Fruit fly (Drosophila melanogaster) whole organism, adult: ENCODE results near the gene CG42780.

Source experiments
- CG11617 ChIP-seq: fragments of 200-800 bp; sonication (Bioruptor generic); optimal IDR thresholded peaks from 2 replicates; lab custom pipeline; 2017; ENCODE audit warnings: mild to moderate bottlenecking, missing biosample characterization, missing genetic modification reagents, missing genetic modification characterization
- CG12768 ChIP-seq: fragments of 200-800 bp; sonication (Bioruptor generic); optimal IDR thresholded peaks from 2 replicates; lab custom pipeline; 2017; ENCODE audit warnings: missing biosample characterization, missing genetic modification characterization, mild to moderate bottlenecking, moderate library complexity, missing genetic modification reagents
- CG14711 ChIP-seq: fragments of 200-800 bp; sonication (Bioruptor generic); optimal IDR thresholded peaks from 2 replicates; lab custom pipeline; 2018; ENCODE audit warnings: missing biosample characterization, mild to moderate bottlenecking, missing genetic modification characterization, moderate library complexity
- CG1620 ChIP-seq: fragments of 200-800 bp; sonication (Bioruptor generic); optimal IDR thresholded peaks from 2 replicates; lab custom pipeline; 2016; ENCODE audit warnings: missing biosample characterization, missing genetic modification characterization
- CG33017 ChIP-seq: fragments of 200-800 bp; sonication (Bioruptor generic); optimal IDR thresholded peaks from 2 replicates; lab custom pipeline; 2018; ENCODE audit warnings: missing biosample characterization, mild to moderate bottlenecking, missing genetic modification characterization, moderate library complexity
- CG5204 ChIP-seq: fragments of 200-800 bp; sonication (Bioruptor generic); optimal IDR thresholded peaks from 2 replicates; lab custom pipeline; 2016; ENCODE audit warnings: missing biosample characterization, missing genetic modification characterization
- CG7045 ChIP-seq: fragments of 200-800 bp; sonication (Bioruptor generic); optimal IDR thresholded peaks from 2 replicates; lab custom pipeline; 2017; ENCODE audit warnings: missing biosample characterization, mild to moderate bottlenecking, missing genetic modification characterization
- CG7101 ChIP-seq: fragments of 200-800 bp; sonication (Bioruptor generic); optimal IDR thresholded peaks from 2 replicates; lab custom pipeline; 2018; ENCODE audit warnings: missing biosample characterization, mild to moderate bottlenecking, missing genetic modification characterization, moderate library complexity
- Clk ChIP-seq: fragments of 200-800 bp; sonication (Bioruptor generic); optimal IDR thresholded peaks from 2 replicates; lab custom pipeline; 2017; ENCODE audit warnings: missing biosample characterization, missing genetic modification characterization
- Crg-1 ChIP-seq: fragments of 200-800 bp; sonication (Bioruptor generic); optimal IDR thresholded peaks from 2 replicates; lab custom pipeline; 2016; ENCODE audit warnings: missing biosample characterization, missing genetic modification characterization
- Hr96 ChIP-seq: fragments of 200-800 bp; sonication (Bioruptor generic); optimal IDR thresholded peaks from 2 replicates; lab custom pipeline; 2016; ENCODE audit warnings: missing biosample characterization, missing genetic modification characterization
- Mnt ChIP-seq: fragments of 200-800 bp; sonication (Bioruptor generic); optimal IDR thresholded peaks from 2 replicates; lab custom pipeline; 2016; ENCODE audit warnings: missing biosample characterization, mild to moderate bottlenecking, missing genetic modification characterization
- bab1 ChIP-seq: fragments of 200-800 bp; sonication (Bioruptor generic); optimal IDR thresholded peaks from 3 replicates; lab custom pipeline; 2019; ENCODE audit warnings: missing biosample characterization, mild to moderate bottlenecking, missing genetic modification characterization, moderate library complexity
- cic ChIP-seq: fragments of 200-800 bp; sonication (Bioruptor generic); optimal IDR thresholded peaks from 2 replicates; lab custom pipeline; 2017; ENCODE audit warnings: missing biosample characterization, mild to moderate bottlenecking, missing genetic modification characterization, moderate library complexity
- cnc ChIP-seq, 2 experiments: fragments of >200 bp; optimal IDR thresholded peaks; 2 replicates each; lab custom pipeline; 2017
- kay ChIP-seq: fragments of 200-800 bp; sonication (Bioruptor generic); peaks from one replicate; lab custom pipeline; 2016; ENCODE audit warnings: missing biosample characterization, missing genetic modification characterization, borderline replicate concordance
- ovo ChIP-seq: fragments of 200-800 bp; sonication (Bioruptor generic); optimal IDR thresholded peaks from 2 replicates; lab custom pipeline; 2016; ENCODE audit warnings: missing biosample characterization, missing genetic modification characterization
- pad ChIP-seq: fragments of 200-800 bp; sonication (Bioruptor generic); optimal IDR thresholded peaks from 3 replicates; lab custom pipeline; 2017; ENCODE audit warnings: missing biosample characterization, missing genetic modification characterization, mild to moderate bottlenecking, moderate library complexity, missing genetic modification reagents
- tj ChIP-seq: fragments of 200-800 bp; sonication (Bioruptor generic); optimal IDR thresholded peaks from 3 replicates; lab custom pipeline; 2017; ENCODE audit warnings: missing biosample characterization, mild to moderate bottlenecking, missing genetic modification characterization, moderate library complexity
- toe ChIP-seq: fragments of 200-800 bp; sonication (Bioruptor generic); optimal IDR thresholded peaks from 2 replicates; lab custom pipeline; 2016; ENCODE audit warnings: missing biosample characterization, missing genetic modification characterization

The CG42780 gene

DNA sequence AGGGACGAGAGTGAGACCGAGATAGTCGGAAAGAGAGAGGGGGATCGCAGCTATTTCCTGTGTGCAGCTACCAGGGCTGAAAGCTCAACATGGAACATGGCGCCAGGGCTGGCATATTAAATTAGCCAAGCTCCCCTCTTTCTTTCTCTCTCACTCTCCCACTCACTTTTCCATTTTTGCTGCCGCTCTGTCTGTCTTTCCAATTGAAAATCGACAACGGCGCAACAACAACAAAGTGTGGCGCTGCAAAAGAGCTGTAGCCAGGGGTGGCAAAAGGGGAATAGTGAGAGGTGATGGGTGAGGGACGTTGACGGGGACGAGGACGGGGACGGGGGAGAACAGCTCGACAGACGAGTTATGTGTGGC, 31.7 kb downstream of the CG42780 start:
- TF ChIP-seq pad: peak; percentile 4
- no peak for TF ChIP-seq Clk (GFP tag; lab: Kevin White, UChicago)
- TF ChIP-seq CG5204 (GFP tag; lab: Kevin White, UChicago): no peak
- peak; percentile 30 for TF ChIP-seq CG11617 (GFP tag; lab: Kevin White, UChicago)
- TF ChIP-seq cnc (optimal IDR thresholded peaks at IDR 0.05; lab: Kevin White, UChicago): no peak
- no peak for TF ChIP-seq cic
- TF ChIP-seq Hr96 (GFP tag; lab: Kevin White, UChicago): peak; percentile 20
- peak; percentile 69 for TF ChIP-seq kay (GFP tag; lab: Kevin White, UChicago)
- no peak for TF ChIP-seq ovo (GFP tag; lab: Kevin White, UChicago)
- TF ChIP-seq Crg-1 (GFP tag; lab: Kevin White, UChicago): no peak
- no peak for TF ChIP-seq CG7101 (tag; lab: Kevin White, UChicago)
- no peak for TF ChIP-seq bab1

DNA sequence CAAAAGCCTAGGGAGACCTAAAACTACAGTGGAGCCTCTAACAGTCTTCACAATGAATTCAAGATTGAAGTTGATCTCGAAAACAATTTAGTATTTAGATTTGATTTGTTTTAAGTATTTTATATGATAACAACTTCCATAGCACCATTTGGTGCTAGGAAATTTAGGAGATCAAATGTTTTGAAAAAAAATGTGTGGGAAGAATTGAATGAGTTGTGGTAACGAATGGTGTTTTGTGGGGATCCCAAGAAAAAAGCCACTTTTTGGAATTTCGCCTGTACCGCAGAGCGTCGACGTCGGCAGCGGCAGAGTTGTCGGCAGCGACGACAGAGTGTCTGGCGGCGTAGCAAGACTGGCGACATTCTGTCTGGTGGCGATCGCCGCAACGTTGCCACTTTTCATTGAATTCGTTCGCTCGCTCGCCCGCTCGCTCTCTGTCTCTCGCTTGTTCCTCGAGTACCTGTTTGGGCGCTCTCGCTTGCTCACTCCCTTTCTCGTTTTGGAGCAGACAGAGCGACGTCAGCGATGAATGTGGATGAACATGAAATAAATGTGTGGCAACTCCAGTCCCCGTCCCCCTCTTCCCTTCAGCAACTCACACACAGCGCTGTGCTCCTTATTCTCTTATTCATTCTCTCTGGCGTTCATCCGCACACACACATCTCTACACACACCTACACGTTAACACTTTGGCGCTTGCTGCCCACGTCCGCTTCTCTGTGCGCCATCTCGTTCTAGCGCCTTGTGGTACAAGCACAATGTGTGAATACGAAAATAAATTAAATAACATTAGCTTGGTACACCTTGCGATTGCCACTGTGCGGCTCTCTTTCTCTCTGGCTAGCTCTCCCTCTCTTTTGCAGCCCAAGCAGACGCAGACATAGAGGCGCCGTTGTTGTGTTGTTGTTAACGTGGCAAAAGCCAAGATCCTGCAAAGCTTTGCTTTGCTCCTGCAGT, 32.3 kb downstream of the CG42780 start:
- TF ChIP-seq CG7101 (tag; lab: Kevin White, UChicago): peak; percentile 65
- peak; percentile 30 for TF ChIP-seq CG12768 (GFP tag; lab: Kevin White, UChicago)
- peak; percentile 50 for TF ChIP-seq CG5204 (GFP tag; lab: Kevin White, UChicago)
- TF ChIP-seq CG33017: peak; percentile 22
- TF ChIP-seq CG1620 (GFP tag; lab: Kevin White, UChicago): peak; percentile 58
- peak; percentile 53 for TF ChIP-seq Hr96 (GFP tag; lab: Kevin White, UChicago)
- peak; percentile 47 for TF ChIP-seq kay (GFP tag; lab: Kevin White, UChicago)
- TF ChIP-seq cnc (optimal IDR thresholded peaks at IDR 0.05; lab: Kevin White, UChicago): no peak
- TF ChIP-seq tj (GFP tag; lab: Kevin White, UChicago): peak; percentile 2
- peak; percentile 48 for TF ChIP-seq CG14711 (tag; lab: Kevin White, UChicago)
- peak; percentile 46 for TF ChIP-seq Mnt
- peak; percentile 54 for TF ChIP-seq Crg-1 (GFP tag; lab: Kevin White, UChicago)
- TF ChIP-seq CG11617 (GFP tag; lab: Kevin White, UChicago): peak; percentile 40
- TF ChIP-seq Clk (GFP tag; lab: Kevin White, UChicago): no peak
- no peak for TF ChIP-seq ovo (GFP tag; lab: Kevin White, UChicago)
- TF ChIP-seq toe (GFP tag; lab: Kevin White, UChicago): peak; percentile 25
- peak; percentile 15 for TF ChIP-seq cic
- TF ChIP-seq bab1: peak; percentile 36
- TF ChIP-seq CG7045 (GFP tag; lab: Kevin White, UChicago): peak; percentile 3
- no peak for TF ChIP-seq pad

DNA sequence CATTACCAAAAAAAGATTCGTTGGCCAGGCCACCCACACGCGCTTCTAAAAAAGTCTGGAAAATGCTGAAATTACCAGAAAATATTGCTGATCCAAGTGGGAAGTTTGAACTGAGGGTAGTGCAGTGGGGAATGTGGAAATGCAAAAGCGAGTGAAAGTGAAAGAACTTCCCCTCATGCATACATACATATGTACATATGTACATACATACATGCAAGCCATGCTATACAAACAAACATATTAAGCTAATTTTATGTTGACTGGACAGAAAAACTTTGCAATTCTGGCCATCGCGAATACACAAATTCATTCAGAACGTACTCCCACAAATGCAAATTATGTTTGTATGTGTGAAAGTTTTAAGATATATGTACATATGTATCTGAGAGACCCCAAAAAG, 33.7 kb downstream of the CG42780 start:
- TF ChIP-seq toe (GFP tag; lab: Kevin White, UChicago) (no peak), CG5204 (GFP tag; lab: Kevin White, UChicago) (no peak), CG12768 (GFP tag; lab: Kevin White, UChicago) (no peak), pad (peak; percentile 83), tj (GFP tag; lab: Kevin White, UChicago) (peak; percentile 97), CG11617 (GFP tag; lab: Kevin White, UChicago) (no peak)

DNA sequence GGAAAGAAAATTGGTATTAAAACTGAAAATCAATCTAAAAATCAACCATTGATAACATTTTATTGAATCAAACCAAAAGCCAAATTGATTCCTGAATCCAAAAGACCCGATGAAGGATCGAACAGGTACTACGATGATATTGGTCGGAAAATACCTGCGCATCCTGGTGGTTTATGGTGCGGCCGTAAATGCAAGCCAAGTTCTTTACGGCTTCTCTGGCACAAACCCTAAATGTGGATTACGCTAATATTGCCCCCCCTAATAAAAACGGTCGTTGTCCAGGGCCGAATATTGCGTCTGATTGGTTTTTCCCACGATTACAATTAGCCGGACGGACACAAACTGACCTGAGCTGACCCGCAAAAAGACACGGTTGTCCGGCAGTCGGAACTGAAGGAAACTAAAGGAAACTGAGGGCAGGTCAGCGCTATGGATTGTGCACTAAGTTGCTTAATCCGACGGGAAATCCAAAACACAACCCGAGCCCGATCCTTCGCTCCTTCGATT, 35.2 kb downstream of the CG42780 start:
- no peak for TF ChIP-seq tj (GFP tag; lab: Kevin White, UChicago)
- no peak for TF ChIP-seq CG7045 (GFP tag; lab: Kevin White, UChicago)
- no peak for TF ChIP-seq CG7101 (tag; lab: Kevin White, UChicago)
- no peak for TF ChIP-seq Hr96 (GFP tag; lab: Kevin White, UChicago)
- no peak for TF ChIP-seq Clk (GFP tag; lab: Kevin White, UChicago)
- no peak for TF ChIP-seq CG11617 (GFP tag; lab: Kevin White, UChicago)
- TF ChIP-seq ovo (GFP tag; lab: Kevin White, UChicago): no peak
- no peak for TF ChIP-seq toe (GFP tag; lab: Kevin White, UChicago)
- TF ChIP-seq cnc (optimal IDR thresholded peaks at IDR 0.05; lab: Kevin White, UChicago): no peak

DNA sequence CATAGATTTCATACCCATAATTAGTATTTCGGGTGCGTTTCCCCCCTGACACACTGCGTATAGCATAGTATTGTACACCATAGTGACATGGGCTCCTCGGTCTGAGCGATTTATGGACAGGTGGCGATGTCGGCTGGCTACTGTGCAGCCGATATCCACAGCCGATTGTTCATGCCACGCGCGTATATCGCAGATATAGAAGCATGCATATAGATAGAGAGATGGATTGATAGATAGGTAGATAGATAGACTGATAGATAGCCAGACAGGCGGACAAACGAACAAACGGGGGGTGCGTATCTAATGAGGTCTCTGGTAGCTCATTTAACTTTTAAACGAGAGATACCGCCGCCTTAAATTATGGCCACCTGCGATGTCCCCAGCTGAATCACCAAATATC, 36.0 kb downstream of the CG42780 start:
- TF ChIP-seq Mnt (no peak), bab1 (no peak), tj (GFP tag; lab: Kevin White, UChicago) (no peak), Crg-1 (GFP tag; lab: Kevin White, UChicago) (no peak), pad (no peak), kay (GFP tag; lab: Kevin White, UChicago) (no peak), Clk (GFP tag; lab: Kevin White, UChicago) (no peak), ovo (GFP tag; lab: Kevin White, UChicago) (no peak), CG14711 (tag; lab: Kevin White, UChicago) (no peak), cic (no peak), CG33017 (no peak), CG1620 (GFP tag; lab: Kevin White, UChicago) (no peak), Hr96 (GFP tag; lab: Kevin White, UChicago) (no peak)
